Fruit fly (Drosophila melanogaster) whole organism, embryonic: ENCODE measurements around the gene Ccn.

Experiments used
- Asciz ChIP-seq: fragments of 200-800 bp; sonication (Bioruptor generic); optimal IDR thresholded peaks from 2 replicates; lab custom pipeline; 2017; ENCODE audit warnings: missing biosample characterization, mild to moderate bottlenecking, missing genetic modification characterization, missing genetic modification reagents
- Awh ChIP-seq: fragments of 200-800 bp; sonication (Bioruptor generic); IDR thresholded peaks from 2 replicates; pipeline ENCODE4, ENCODE4 v1.3.6; 2022; ENCODE audit warnings: missing biosample characterization, missing genetic modification characterization
- CG10209 ChIP-seq: fragments of 200-800 bp; sonication (Bioruptor generic); optimal IDR thresholded peaks from 3 replicates; lab custom pipeline; 2017; ENCODE audit warnings: missing biosample characterization, mild to moderate bottlenecking, missing genetic modification characterization, missing genetic modification reagents
- CG11247 ChIP-seq: fragments of 200-800 bp; sonication (Bioruptor generic); IDR thresholded peaks from 2 replicates; pipeline ENCODE4 v1.3.6; 2022; ENCODE audit warnings: missing biosample characterization, missing genetic modification characterization
- CG13123 ChIP-seq: fragments of 200-800 bp; sonication (Bioruptor generic); optimal IDR thresholded peaks from 2 replicates; lab custom pipeline; 2016; ENCODE audit warnings: missing biosample characterization, missing genetic modification characterization
- CG13424 ChIP-seq: fragments of 200-800 bp; sonication (Bioruptor generic); optimal IDR thresholded peaks from 2 replicates; lab custom pipeline; 2019; ENCODE audit warnings: missing biosample characterization, mild to moderate bottlenecking, missing genetic modification characterization, moderate library complexity
- CG1529 ChIP-seq: fragments of 200-800 bp; sonication (Bioruptor generic); optimal IDR thresholded peaks from 3 replicates; lab custom pipeline; 2018; ENCODE audit warnings: missing biosample characterization, missing genetic modification characterization
- CG15479 ChIP-seq: fragments of 200-800 bp; sonication (Bioruptor generic); optimal IDR thresholded peaks from 3 replicates; lab custom pipeline; 2019; ENCODE audit warnings: missing biosample characterization, mild to moderate bottlenecking, missing genetic modification characterization, moderate library complexity
- CG1602 ChIP-seq: fragments of 200-800 bp; sonication (Bioruptor generic); optimal IDR thresholded peaks from 3 replicates; lab custom pipeline; 2016; ENCODE audit warnings: missing biosample characterization, missing genetic modification characterization
- CG17568 ChIP-seq: fragments of 200-800 bp; sonication (Bioruptor generic); optimal IDR thresholded peaks from 2 replicates; lab custom pipeline; 2018; ENCODE audit warnings: missing biosample characterization, mild to moderate bottlenecking, missing genetic modification characterization, moderate library complexity
- CG17829 ChIP-seq: fragments of 200-800 bp; optimal IDR thresholded peaks from 2 replicates; lab custom pipeline; 2019; ENCODE audit warnings: missing biosample characterization, mild to moderate bottlenecking, missing genetic modification characterization, moderate library complexity
- CG2120 ChIP-seq: fragments of 200-800 bp; sonication (Bioruptor generic); optimal IDR thresholded peaks from 3 replicates; lab custom pipeline; 2016; ENCODE audit warnings: missing biosample characterization, missing genetic modification characterization
- CG30403 ChIP-seq: fragments of 200-800 bp; sonication (Bioruptor generic); optimal IDR thresholded peaks from 3 replicates; lab custom pipeline; 2016; ENCODE audit warnings: missing biosample characterization, missing genetic modification characterization
- CG32532 ChIP-seq: fragments of 200-800 bp; sonication (Bioruptor generic); IDR thresholded peaks from 2 replicates; pipeline ENCODE4 v1.3.6; 2022; ENCODE audit warnings: missing biosample characterization, missing genetic modification characterization
- CG3407 ChIP-seq: fragments of 200-800 bp; sonication (Bioruptor generic); optimal IDR thresholded peaks from 2 replicates; lab custom pipeline; 2018; ENCODE audit warnings: missing biosample characterization, mild to moderate bottlenecking, missing genetic modification characterization
- CG5245 ChIP-seq: fragments of 200-800 bp; sonication (Bioruptor generic); optimal IDR thresholded peaks from 3 replicates; lab custom pipeline; 2016; ENCODE audit warnings: missing biosample characterization, missing genetic modification characterization
- CG8359 ChIP-seq: fragments of 200-800 bp; sonication (Bioruptor generic); optimal IDR thresholded peaks from 2 replicates; lab custom pipeline; 2017; ENCODE audit warnings: missing biosample characterization, mild to moderate bottlenecking, missing genetic modification characterization, borderline replicate concordance
- CG8924 ChIP-seq: fragments of 200-800 bp; optimal IDR thresholded peaks from 3 replicates; lab custom pipeline; 2019; ENCODE audit warnings: missing biosample characterization, mild to moderate bottlenecking, missing genetic modification characterization, moderate library complexity
- Dll ChIP-seq: fragments of 200-800 bp; sonication (Bioruptor generic); IDR thresholded peaks from 4 replicates; pipeline ENCODE4 v1.3.6; 2022; ENCODE audit warnings: missing biosample characterization, missing genetic modification characterization; ENCODE audit not compliant: partially characterized antibody
- Eip74EF ChIP-seq, 2 experiments: fragments of 200-800 bp in 1 of 2; fragments of >200 bp in 1 of 2; sonication (Bioruptor generic) in 1 of 2; optimal IDR thresholded peaks; 2 replicates each; lab custom pipeline; 2017 to 2019; ENCODE audit warnings: missing biosample characterization in 2 of 2, missing genetic modification characterization in 2 of 2, mild to moderate bottlenecking in 1 of 2, moderate library complexity in 1 of 2
- Lim3 ChIP-seq: fragments of 200-800 bp; sonication (Bioruptor generic); IDR thresholded peaks from 2 replicates; pipeline ENCODE4 v1.3.6; 2022; ENCODE audit warnings: missing biosample characterization, missing genetic modification characterization
- Neu2 ChIP-seq: fragments of 200-800 bp; sonication (Bioruptor generic); optimal IDR thresholded peaks from 3 replicates; lab custom pipeline; 2016; ENCODE audit warnings: missing biosample characterization, missing genetic modification characterization, borderline replicate concordance
- PHDP ChIP-seq: fragments of 200-800 bp; sonication (Bioruptor generic); optimal IDR thresholded peaks from 3 replicates; lab custom pipeline; 2018; ENCODE audit warnings: missing biosample characterization, mild to moderate bottlenecking, missing genetic modification characterization, moderate library complexity
- Pdp1 ChIP-seq, 2 experiments: fragments of 200-800 bp; sonication (Bioruptor generic); optimal IDR thresholded peaks; 3 replicates each; lab custom pipeline; 2016; ENCODE audit warnings: missing biosample characterization in 2 of 2, missing genetic modification characterization in 2 of 2, mild to moderate bottlenecking in 1 of 2, moderate library complexity in 1 of 2
- Poxn ChIP-seq: fragments of 200-800 bp; sonication (Bioruptor generic); IDR thresholded peaks from 2 replicates; pipeline ENCODE4 v1.3.6; 2022; ENCODE audit warnings: missing biosample characterization, missing genetic modification characterization
- Rfx ChIP-seq: fragments of 200-800 bp; sonication (Bioruptor generic); IDR thresholded peaks from 2 replicates; pipeline ENCODE4 v1.3.6; 2022; ENCODE audit warnings: missing biosample characterization, missing genetic modification characterization
- abd-A ChIP-seq: fragments of 200-800 bp; sonication (Bioruptor generic); optimal IDR thresholded peaks from 3 replicates; lab custom pipeline; 2019; ENCODE audit warnings: missing biosample characterization, mild to moderate bottlenecking, missing genetic modification characterization, moderate library complexity
- ac ChIP-seq: fragments of 200-800 bp; sonication (Bioruptor generic); optimal IDR thresholded peaks from 3 replicates; lab custom pipeline; 2017; ENCODE audit warnings: missing biosample characterization, mild to moderate bottlenecking, missing genetic modification characterization
- ase ChIP-seq: fragments of 200-800 bp; sonication (Bioruptor generic); IDR thresholded peaks from 3 replicates; pipeline ENCODE4 v1.3.6; 2022; ENCODE audit warnings: missing biosample characterization, missing genetic modification characterization
- az2 ChIP-seq: fragments of 200-800 bp; sonication (Bioruptor generic); optimal IDR thresholded peaks from 3 replicates; lab custom pipeline; 2016; ENCODE audit warnings: missing biosample characterization, missing genetic modification characterization
- cas ChIP-seq: fragments of 200-800 bp; sonication (Bioruptor generic); IDR thresholded peaks from 2 replicates; pipeline ENCODE4 v1.3.6; 2022; ENCODE audit warnings: missing biosample characterization, missing genetic modification characterization
- crol ChIP-seq: fragments of 200-800 bp; sonication (Bioruptor generic); IDR thresholded peaks from 2 replicates; pipeline ENCODE4 v1.3.6; 2022; ENCODE audit warnings: missing biosample characterization, missing genetic modification characterization
- cwo ChIP-seq: fragments of 200-800 bp; sonication (Bioruptor generic); optimal IDR thresholded peaks from 3 replicates; lab custom pipeline; 2017; ENCODE audit warnings: missing biosample characterization, missing genetic modification characterization, mild to moderate bottlenecking, moderate library complexity, missing genetic modification reagents
- esg ChIP-seq: fragments of 200-800 bp; sonication (Bioruptor generic); conservative IDR thresholded peaks from 2 replicates; pipeline ENCODE4 v1.3.6; 2022; ENCODE audit warnings: missing biosample characterization, missing genetic modification characterization
- exex ChIP-seq: fragments of 200-800 bp; sonication (Bioruptor generic); optimal IDR thresholded peaks from 4 replicates; lab custom pipeline; 2018; ENCODE audit warnings: missing biosample characterization, mild to moderate bottlenecking, missing genetic modification characterization, moderate library complexity
- fd102C ChIP-seq: fragments of 200-800 bp; sonication (Bioruptor generic); optimal IDR thresholded peaks from 2 replicates; lab custom pipeline; 2018; ENCODE audit warnings: missing biosample characterization, mild to moderate bottlenecking, missing genetic modification characterization, moderate library complexity
- gce ChIP-seq: fragments of 200-800 bp; sonication (Bioruptor generic); IDR thresholded peaks from 3 replicates; pipeline ENCODE4 v1.3.6; 2022; ENCODE audit warnings: missing biosample characterization, missing genetic modification characterization
- gcm ChIP-seq: fragments of 200-800 bp; sonication (Bioruptor generic); optimal IDR thresholded peaks from 2 replicates; lab custom pipeline; 2019; ENCODE audit warnings: missing biosample characterization, mild to moderate bottlenecking, missing genetic modification characterization, moderate library complexity
- nau ChIP-seq: fragments of 200-800 bp; sonication (Bioruptor generic); optimal IDR thresholded peaks from 3 replicates; lab custom pipeline; 2017; ENCODE audit warnings: missing biosample characterization, mild to moderate bottlenecking, missing genetic modification characterization, missing genetic modification reagents
- p53 ChIP-seq: fragments of 200-800 bp; sonication (Bioruptor generic); optimal IDR thresholded peaks from 2 replicates; lab custom pipeline; 2016; ENCODE audit warnings: missing biosample characterization, missing genetic modification characterization
- pfk ChIP-seq: fragments of 200-800 bp; sonication (Bioruptor generic); optimal IDR thresholded peaks from 2 replicates; lab custom pipeline; 2018; ENCODE audit warnings: missing biosample characterization, mild to moderate bottlenecking, missing genetic modification characterization, moderate library complexity
- repo ChIP-seq: fragments of 200-800 bp; sonication (Bioruptor generic); optimal IDR thresholded peaks from 2 replicates; lab custom pipeline; 2016; ENCODE audit warnings: missing biosample characterization, missing genetic modification characterization
- row ChIP-seq: fragments of 200-800 bp; sonication (Bioruptor generic); IDR thresholded peaks from 3 replicates; pipeline ENCODE4 v1.3.6; 2022; ENCODE audit warnings: missing biosample characterization, missing genetic modification characterization
- sens ChIP-seq: fragments of 200-800 bp; sonication (Bioruptor generic); peaks from one replicate; lab custom pipeline; 2016; ENCODE audit warnings: missing biosample characterization, missing genetic modification characterization
- sob ChIP-seq: fragments of 200-800 bp; sonication (Bioruptor generic); IDR thresholded peaks from 2 replicates; pipeline ENCODE4 v1.3.6; 2022; ENCODE audit warnings: missing biosample characterization, missing genetic modification characterization
- sug ChIP-seq: fragments of 200-800 bp; optimal IDR thresholded peaks from 2 replicates; lab custom pipeline; 2019; ENCODE audit warnings: missing biosample characterization, mild to moderate bottlenecking, missing genetic modification characterization, moderate library complexity
- unpg ChIP-seq: fragments of 200-800 bp; sonication (Bioruptor generic); optimal IDR thresholded peaks from 3 replicates; lab custom pipeline; 2018; ENCODE audit warnings: missing biosample characterization, mild to moderate bottlenecking, missing genetic modification characterization, moderate library complexity

Gene Ccn

dm6 chr3L:17651717-17652651 lies 37.8 kb upstream of the Ccn start (continued):
- no peak for TF ChIP-seq ac
- TF ChIP-seq sens, result peak; percentile 69
- no peak for TF ChIP-seq Dll (GFP tag; lab: Robert Waterston, UW)
- TF ChIP-seq CG32532 (GFP tag; lab: Robert Waterston, UW), result 0 out of 2 replicates have a peak, but pooled peaks have one; percentile 24
- TF ChIP-seq ase, result no peak
- TF ChIP-seq Poxn, result no peak
- TF ChIP-seq PHDP (tag; lab: Kevin White, UChicago), result peak; percentile 33
- no peak for TF ChIP-seq CG5245 (GFP tag; lab: Kevin White, UChicago)
- TF ChIP-seq row (GFP tag; lab: Robert Waterston, UW), result peak; percentile 52; the same call in 2 of the 3 replicates
- TF ChIP-seq cwo, result peak; percentile 55
- TF ChIP-seq crol (GFP tag; lab: Robert Waterston, UW), result 0 out of 2 replicates have a peak, but pooled peaks have one; percentile 22
- TF ChIP-seq sug, result peak; percentile 29
- TF ChIP-seq CG17829, result peak; percentile 20
- TF ChIP-seq p53 (GFP tag; lab: Kevin White, UChicago), result no peak
- peak; percentile 5 for TF ChIP-seq Asciz
- TF ChIP-seq Eip74EF (GFP tag; optimal IDR thresholded peaks at IDR 0.05; lab: Kevin White, UChicago), result peak in 1 of 2 experiments; percentile 33
- TF ChIP-seq repo (GFP tag; lab: Kevin White, UChicago), result peak; percentile 12
- TF ChIP-seq cas (GFP tag; lab: Robert Waterston, UW), result no peak
- TF ChIP-seq fd102C (GFP tag; lab: Kevin White, UChicago), result no peak
- TF ChIP-seq CG11247 (GFP tag; lab: Robert Waterston, UW), result 0 out of 2 replicates have a peak, but pooled peaks have one; percentile 27
- TF ChIP-seq CG8359 (GFP tag; lab: Kevin White, UChicago), result no peak
- TF ChIP-seq CG13123 (GFP tag; lab: Kevin White, UChicago), result no peak
- peak; percentile 28; the same call in 1 of the 2 replicates for TF ChIP-seq sob (GFP tag; lab: Robert Waterston, UW)
- TF ChIP-seq CG17568 (GFP tag; lab: Kevin White, UChicago), result peak; percentile 2
- no peak for TF ChIP-seq CG1602 (GFP tag; lab: Kevin White, UChicago)
- peak; percentile 34 for TF ChIP-seq exex
- peak; percentile 13 for TF ChIP-seq CG3407 (GFP tag; lab: Kevin White, UChicago)
- TF ChIP-seq CG10209 (GFP tag; lab: Kevin White, UChicago), result peak; percentile 15
- TF ChIP-seq CG30403 (GFP tag; lab: Kevin White, UChicago), result peak; percentile 32
- no peak for TF ChIP-seq gcm (GFP tag; lab: Kevin White, UChicago)
- TF ChIP-seq Pdp1 (GFP tag; optimal IDR thresholded peaks at IDR 0.05; lab: Kevin White, UChicago), result peak in 1 of 2 experiments; percentile 11
- peak; percentile 6 for TF ChIP-seq nau
- no peak for TF ChIP-seq Neu2 (GFP tag; lab: Kevin White, UChicago)
- TF ChIP-seq CG13424 (tag; lab: Kevin White, UChicago), result peak; percentile 19
- TF ChIP-seq esg (GFP tag; lab: Robert Waterston, UW), result no peak; the same call in 1 of the 2 replicates
- TF ChIP-seq abd-A (tag; lab: Kevin White, UChicago), result peak; percentile 56
- TF ChIP-seq unpg (GFP tag; lab: Kevin White, UChicago), result peak; percentile 19
- TF ChIP-seq CG8924 (tag; lab: Kevin White, UChicago), result peak; percentile 35
- no peak for TF ChIP-seq Lim3 (GFP tag; lab: Robert Waterston, UW)
- peak; percentile 39 for TF ChIP-seq CG2120
- peak; percentile 25; the same call in 1 of the 2 replicates for TF ChIP-seq Rfx (GFP tag; lab: Robert Waterston, UW)
- peak; percentile 44; the same call in 1 of the 2 replicates for TF ChIP-seq Awh (GFP tag; lab: Robert Waterston, UW)
- peak; percentile 12 for TF ChIP-seq CG1529 (GFP tag; lab: Kevin White, UChicago)
- TF ChIP-seq az2 (GFP tag; lab: Kevin White, UChicago), result no peak
- no peak for TF ChIP-seq pfk (GFP tag; lab: Kevin White, UChicago)
- TF ChIP-seq CG15479 (GFP tag; lab: Kevin White, UChicago), result peak; percentile 31
- TF ChIP-seq gce, result no peak
